Worm (Caenorhabditis elegans) whole organism, mixed stage, embryonic: ENCODE measurements around the gene srab-2.

Experiments used
- bed-3 ChIP-seq: fragments of 200-800 bp; sonication (Bioruptor generic); optimal IDR thresholded peaks from 3 replicates; lab custom pipeline; 2018; ENCODE audit warnings: mild to moderate bottlenecking, missing genetic modification characterization, moderate library complexity, missing compliant biosample characterization
- blmp-1 ChIP-seq: fragments of 150-350 bp; optimal IDR thresholded peaks from 2 replicates; lab custom pipeline; 2014; ENCODE audit warnings: missing biosample characterization, missing genetic modification characterization
- ces-1 ChIP-seq: fragments of 150-350 bp; optimal IDR thresholded peaks from 2 replicates; lab custom pipeline; 2014; ENCODE audit warnings: missing biosample characterization, missing genetic modification reagents, missing genetic modification characterization
- lsy-2 ChIP-seq: fragments of 150-350 bp; optimal IDR thresholded peaks from 2 replicates; lab custom pipeline; 2014; ENCODE audit warnings: missing biosample characterization, missing genetic modification characterization
- mab-5 ChIP-seq: fragments of 150-350 bp; optimal IDR thresholded peaks from 2 replicates; lab custom pipeline; 2014; ENCODE audit warnings: missing biosample characterization, missing genetic modification characterization
- mls-2 ChIP-seq: sonication (generic microtip); optimal IDR thresholded peaks from 2 replicates; lab custom pipeline; 2016; ENCODE audit warnings: mild to moderate bottlenecking, missing genetic modification characterization, moderate library complexity, missing compliant biosample characterization
- nhr-2 ChIP-seq: fragments of 150-350 bp; optimal IDR thresholded peaks from 2 replicates; lab custom pipeline; 2014; ENCODE audit warnings: missing biosample characterization, missing genetic modification characterization
- nhr-237 ChIP-seq: fragments of 150-350 bp; optimal IDR thresholded peaks from 2 replicates; lab custom pipeline; 2014; ENCODE audit warnings: missing biosample characterization, missing genetic modification characterization
- nhr-76 ChIP-seq: sonication (generic microtip); optimal IDR thresholded peaks from 2 replicates; lab custom pipeline; 2017; ENCODE audit warnings: missing biosample characterization, missing genetic modification characterization
- pha-4 ChIP-seq: fragments of 150-350 bp; optimal IDR thresholded peaks from 2 replicates; lab custom pipeline; 2018; ENCODE audit warnings: missing biosample characterization, missing genetic modification reagents, missing genetic modification characterization
- snpc-4 ChIP-seq: fragments of 150-350 bp; optimal IDR thresholded peaks from 2 replicates; lab custom pipeline; 2014; ENCODE audit warnings: missing biosample characterization, missing genetic modification characterization
- tbx-8 ChIP-seq: fragments of 200-800 bp; sonication (Bioruptor generic); optimal IDR thresholded peaks from 2 replicates; lab custom pipeline; 2018; ENCODE audit warnings: mild to moderate bottlenecking, missing genetic modification characterization, moderate library complexity, missing compliant biosample characterization
- unc-39 ChIP-seq: fragments of 150-350 bp; optimal IDR thresholded peaks from 2 replicates; lab custom pipeline; 2014; ENCODE audit warnings: missing biosample characterization, missing genetic modification characterization
- ztf-11 ChIP-seq: fragments of 150-350 bp; optimal IDR thresholded peaks from 2 replicates; lab custom pipeline; 2014; ENCODE audit warnings: missing biosample characterization, missing genetic modification characterization

ce11 chrV:5089497-5090134, 15.2 kb downstream of the srab-2 start, which contains the start of gene glb-32:
- TF ChIP-seq nhr-237 (tag; lab: Kevin White, UChicago) (no peak), mls-2 (tag; lab: Kevin White, UChicago) (no peak), bed-3 (GFP tag; lab: Kevin White, UChicago) (no peak), nhr-76 (tag; lab: Kevin White, UChicago) (no peak), pha-4 (tag; lab: Kevin White, UChicago) (no peak), ztf-11 (tag; lab: Kevin White, UChicago) (no peak), lsy-2 (tag; lab: Kevin White, UChicago) (no peak), tbx-8 (GFP tag; lab: Kevin White, UChicago) (no peak), blmp-1 (tag; lab: Kevin White, UChicago) (no peak), snpc-4 (tag; lab: Kevin White, UChicago) (no peak), unc-39 (no peak), mab-5 (tag; lab: Kevin White, UChicago) (no peak), nhr-2 (tag; lab: Kevin White, UChicago) (no peak), ces-1 (GFP tag; lab: Kevin White, UChicago) (no peak)
